Worm (Caenorhabditis elegans) whole organism, early embryonic: ENCODE results near the gene K07F5.22.

Experiments used
- B0310.2 ChIP-seq: sonication (generic microtip); optimal IDR thresholded peaks from 2 replicates; lab custom pipeline; 2016; ENCODE audit warnings: mild to moderate bottlenecking, missing genetic modification characterization, missing compliant biosample characterization
- ama-1 ChIP-seq: fragments of 150-350 bp; optimal IDR thresholded peaks from 2 replicates; lab custom pipeline; 2014
- ceh-13 ChIP-seq: fragments of 200-800 bp; sonication (Bioruptor generic); optimal IDR thresholded peaks from 2 replicates; lab custom pipeline; 2018; ENCODE audit warnings: mild to moderate bottlenecking, missing genetic modification characterization, missing compliant biosample characterization
- flt-1 ChIP-seq: fragments of 200-800 bp; sonication (Bioruptor generic); IDR thresholded peaks from 2 replicates; pipeline ENCODE4 v1.3.6; 2022; ENCODE audit warnings: missing genetic modification characterization, missing compliant biosample characterization
- hmbx-1 ChIP-seq: sonication (generic microtip); optimal IDR thresholded peaks from 2 replicates; lab custom pipeline; 2016; ENCODE audit warnings: mild to moderate bottlenecking, missing genetic modification characterization, missing compliant biosample characterization
- pes-1 ChIP-seq: fragments of 200-800 bp; sonication (Bioruptor generic); IDR thresholded peaks from 2 replicates; pipeline ENCODE4 v1.3.6; 2022; ENCODE audit warnings: missing genetic modification reagents, missing genetic modification characterization, missing compliant biosample characterization
- sea-1 ChIP-seq: fragments of 200-800 bp; sonication (Bioruptor generic); conservative IDR thresholded peaks from 2 replicates; pipeline ENCODE4 v1.3.6; 2022; ENCODE audit warnings: missing genetic modification characterization, missing compliant biosample characterization
- tbx-37 ChIP-seq: fragments of 200-800 bp; sonication (Bioruptor generic); conservative IDR thresholded peaks from 2 replicates; pipeline ENCODE4 v1.3.6; 2022; ENCODE audit warnings: missing genetic modification reagents, missing genetic modification characterization, missing compliant biosample characterization

ce11 chrIV:9895088-9895487 lies 30.2 kb downstream of the K07F5.22 start, which contains the start of gene ssp-32:
- TF ChIP-seq ama-1 (lab: Kevin White, UChicago), result no peak
- no peak for TF ChIP-seq hmbx-1 (tag; lab: Kevin White, UChicago)
- TF ChIP-seq sea-1 (GFP tag; lab: Robert Waterston, UW), result no peak
- TF ChIP-seq ceh-13 (GFP tag; lab: Kevin White, UChicago), result no peak
- no peak for TF ChIP-seq tbx-37 (GFP tag; lab: Robert Waterston, UW)
- TF ChIP-seq B0310.2 (tag; lab: Kevin White, UChicago), result no peak
- TF ChIP-seq pes-1 (GFP tag; lab: Robert Waterston, UW), result no peak
- TF ChIP-seq flt-1 (GFP tag; lab: Robert Waterston, UW), result no peak
